Worm (Caenorhabditis elegans) whole organism, L1 larva: ENCODE results near the gene F09C12.8.

Experiments
- blmp-1 ChIP-seq: fragments of 150-350 bp; optimal IDR thresholded peaks from 2 replicates; lab custom pipeline; 2014; ENCODE audit warnings: missing biosample characterization, missing genetic modification characterization
- elt-3 ChIP-seq, 6 experiments: fragments of 150-350 bp in 1 of 6; sonication (generic microtip); optimal IDR thresholded peaks; 2 replicates each; lab custom pipeline; 2017 to 2018; ENCODE audit warnings: missing biosample characterization in 6 of 6, missing genetic modification characterization in 6 of 6, inconsistent platforms in 1 of 6
- hpl-2 ChIP-seq: fragments of 150-350 bp; optimal IDR thresholded peaks from 2 replicates; lab custom pipeline; 2014; ENCODE audit warnings: missing biosample characterization, missing genetic modification reagents, missing genetic modification characterization
- lin-39 ChIP-seq: fragments of 150-350 bp; optimal IDR thresholded peaks from 2 replicates; lab custom pipeline; 2014; ENCODE audit warnings: missing biosample characterization, missing genetic modification reagents, missing genetic modification characterization
- nhr-11 ChIP-seq: fragments of 150-350 bp; optimal IDR thresholded peaks from 2 replicates; lab custom pipeline; 2014; ENCODE audit warnings: missing biosample characterization, missing genetic modification characterization
- pag-3 ChIP-seq: sonication (generic microtip); optimal IDR thresholded peaks from 2 replicates; lab custom pipeline; 2017; ENCODE audit warnings: missing genetic modification characterization, mild to moderate bottlenecking, missing compliant biosample characterization, antibody characterized with exemption, borderline replicate concordance; ENCODE audit not compliant: insufficient read depth
- skn-1 ChIP-seq: fragments of 150-350 bp; optimal IDR thresholded peaks from 2 replicates; lab custom pipeline; 2014; ENCODE audit warnings: missing biosample characterization, missing genetic modification characterization
- unc-130 ChIP-seq: fragments of 150-350 bp; optimal IDR thresholded peaks from 2 replicates; lab custom pipeline; 2017; ENCODE audit warnings: missing biosample characterization, missing genetic modification characterization, inconsistent platforms
- xbp-1 ChIP-seq: sonication (generic microtip); optimal IDR thresholded peaks from 2 replicates; lab custom pipeline; 2016; ENCODE audit warnings: missing genetic modification characterization, missing compliant biosample characterization

- TF ChIP-seq unc-130 (no peak), lin-39 (no peak), skn-1 (tag; lab: Kevin White, UChicago) (no peak), elt-3 (tag; optimal IDR thresholded peaks at IDR 0.05; lab: Kevin White, UChicago) (no peak), blmp-1 (tag; lab: Kevin White, UChicago) (no peak), xbp-1 (tag; lab: Kevin White, UChicago) (no peak), nhr-11 (tag; lab: Kevin White, UChicago) (no peak), hpl-2 (GFP tag; lab: Kevin White, UChicago) (no peak), pag-3 (no peak)
These were observed 20.4 kb upstream of the F09C12.8 start, which contains the start of gene pld-1 for ce11 chrII:5091640-5092243.
